Worm (Caenorhabditis elegans) whole organism, L4 larva: ENCODE data around the gene msp-3.

Source experiments
- D1046.2 ChIP-seq: fragments of 200-800 bp; sonication (Bioruptor generic); IDR thresholded peaks from 2 replicates; pipeline ENCODE4 v1.3.6; 2022; ENCODE audit warnings: missing genetic modification characterization, missing compliant biosample characterization
- F10B5.3 ChIP-seq: sonication (generic microtip); optimal IDR thresholded peaks from 2 replicates; lab custom pipeline; 2016; ENCODE audit warnings: mild to moderate bottlenecking, missing genetic modification characterization, missing compliant biosample characterization
- F44E2.7 ChIP-seq: fragments of 200-800 bp; sonication (Bioruptor generic); IDR thresholded peaks from 2 replicates; pipeline ENCODE4 v2.1.2; 2022; ENCODE audit warnings: missing genetic modification characterization, missing compliant biosample characterization
- T20F7.1 ChIP-seq: fragments of 200-800 bp; sonication (Bioruptor generic); optimal IDR thresholded peaks from 2 replicates; lab custom pipeline; 2018; ENCODE audit warnings: mild to moderate bottlenecking, missing genetic modification characterization, missing compliant biosample characterization
- Y48G9A.11 ChIP-seq: fragments of 200-800 bp; sonication (Bioruptor generic); IDR thresholded peaks from 2 replicates; pipeline ENCODE4 v1.3.6; 2022; ENCODE audit warnings: missing genetic modification reagents, missing genetic modification characterization, missing compliant biosample characterization
- Y5F2A.4 ChIP-seq: fragments of 200-800 bp; sonication (Bioruptor generic); optimal IDR thresholded peaks from 2 replicates; lab custom pipeline; 2018; ENCODE audit warnings: mild to moderate bottlenecking, missing genetic modification characterization, missing compliant biosample characterization
- aha-1 ChIP-seq: fragments of 150-350 bp; peaks from one replicate; lab custom pipeline; 2014; ENCODE audit warnings: missing biosample characterization, missing genetic modification characterization
- ama-1 ChIP-seq: fragments of 150-350 bp; optimal IDR thresholded peaks from 2 replicates; lab custom pipeline; 2014; ENCODE audit warnings: inconsistent platforms, mixed read lengths
- attf-4 ChIP-seq: sonication (generic microtip); optimal IDR thresholded peaks from 3 replicates; lab custom pipeline; 2017; ENCODE audit warnings: missing biosample characterization, missing genetic modification characterization
- ceh-20 ChIP-seq: fragments of 200-800 bp; sonication (Bioruptor generic); IDR thresholded peaks from 2 replicates; pipeline ENCODE4 v1.3.6; 2022; ENCODE audit warnings: missing genetic modification reagents, missing genetic modification characterization, missing compliant biosample characterization
- ceh-32 ChIP-seq: sonication (generic microtip); optimal IDR thresholded peaks from 2 replicates; lab custom pipeline; 2016; ENCODE audit warnings: mild to moderate bottlenecking, missing genetic modification characterization, missing compliant biosample characterization; ENCODE audit not compliant: poor library complexity
- ceh-62 ChIP-seq: sonication (generic microtip); optimal IDR thresholded peaks from 2 replicates; lab custom pipeline; 2017; ENCODE audit warnings: missing biosample characterization, missing genetic modification characterization
- daf-12 ChIP-seq: fragments of 150-350 bp; optimal IDR thresholded peaks from 2 replicates; lab custom pipeline; 2014; ENCODE audit warnings: missing biosample characterization, missing genetic modification reagents, missing genetic modification characterization
- daf-19 ChIP-seq: fragments of 200-800 bp; sonication (Bioruptor generic); conservative IDR thresholded peaks from 2 replicates; pipeline ENCODE4 v1.3.6; 2022; ENCODE audit warnings: missing genetic modification characterization, missing compliant biosample characterization
- egl-27 ChIP-seq: sonication (generic microtip); optimal IDR thresholded peaks from 3 replicates; lab custom pipeline; 2017; ENCODE audit warnings: missing biosample characterization, missing genetic modification reagents, missing genetic modification characterization
- hlh-11 ChIP-seq: fragments of 200-800 bp; sonication (Bioruptor generic); optimal IDR thresholded peaks from 2 replicates; lab custom pipeline; 2018; ENCODE audit warnings: mild to moderate bottlenecking, missing genetic modification characterization, missing compliant biosample characterization
- hlh-30 ChIP-seq: sonication (generic microtip); optimal IDR thresholded peaks from 2 replicates; lab custom pipeline; 2017; ENCODE audit warnings: antibody characterized with exemption, mild to moderate bottlenecking, missing genetic modification characterization, missing compliant biosample characterization; ENCODE audit not compliant: insufficient read depth
- lin-29 ChIP-seq: fragments of 200-800 bp; sonication (Bioruptor generic); IDR thresholded peaks from 2 replicates; pipeline ENCODE4 v1.3.6; 2022; ENCODE audit warnings: missing genetic modification reagents, missing genetic modification characterization, missing compliant biosample characterization
- lir-3 ChIP-seq: sonication (generic microtip); optimal IDR thresholded peaks from 2 replicates; lab custom pipeline; 2016; ENCODE audit warnings: mild to moderate bottlenecking, missing genetic modification characterization, missing compliant biosample characterization
- lsy-2 ChIP-seq, 2 experiments: fragments of 150-350 bp in 1 of 2; sonication (generic microtip) in 1 of 2; optimal IDR thresholded peaks; 2 replicates each; lab custom pipeline; 2014 to 2017; ENCODE audit warnings: missing biosample characterization in 2 of 2, missing genetic modification characterization in 2 of 2
- mdt-29 ChIP-seq: fragments of 200-800 bp; sonication (Bioruptor generic); IDR thresholded peaks from 2 replicates; pipeline ENCODE4 v1.3.6; 2022; ENCODE audit warnings: missing genetic modification reagents, missing genetic modification characterization, missing compliant biosample characterization
- mxl-2 ChIP-seq: fragments of 200-800 bp; sonication (Bioruptor generic); conservative IDR thresholded peaks from 2 replicates; pipeline ENCODE4 v1.3.6; 2022; ENCODE audit warnings: missing genetic modification reagents, missing genetic modification characterization, missing compliant biosample characterization
- nhr-102 ChIP-seq: sonication (generic microtip); optimal IDR thresholded peaks from 2 replicates; lab custom pipeline; 2016; ENCODE audit warnings: mild to moderate bottlenecking, missing genetic modification characterization, moderate library complexity, missing compliant biosample characterization
- nhr-11 ChIP-seq: fragments of 150-350 bp; optimal IDR thresholded peaks from 2 replicates; lab custom pipeline; 2014; ENCODE audit warnings: missing biosample characterization, missing genetic modification characterization
- nhr-28 ChIP-seq: fragments of 150-350 bp; optimal IDR thresholded peaks from 2 replicates; lab custom pipeline; 2014; ENCODE audit warnings: missing biosample characterization, missing genetic modification characterization
- spr-1 ChIP-seq: sonication (generic microtip); optimal IDR thresholded peaks from 2 replicates; lab custom pipeline; 2016; ENCODE audit warnings: mild to moderate bottlenecking, missing genetic modification characterization, missing compliant biosample characterization
- spr-3 ChIP-seq: fragments of 200-800 bp; sonication (Bioruptor generic); optimal IDR thresholded peaks from 2 replicates; lab custom pipeline; 2018; ENCODE audit warnings: mild to moderate bottlenecking, missing genetic modification characterization, missing compliant biosample characterization
- unc-62 ChIP-seq, 3 experiments: fragments of 150-350 bp in 1 of 3; sonication (generic microtip); optimal IDR thresholded peaks in 2 of 3; peaks in 1 of 3; 1 replicate in 1 of 3; 2 replicates in 2 of 3; lab custom pipeline; 2014 to 2017; ENCODE audit warnings: missing biosample characterization in 3 of 3, missing genetic modification characterization in 3 of 3, missing genetic modification reagents in 3 of 3, missing genotype in 1 of 3
- zfp-3 ChIP-seq: fragments of 200-800 bp; sonication (Bioruptor generic); conservative IDR thresholded peaks from 2 replicates; pipeline ENCODE4 v1.3.6; 2022; ENCODE audit warnings: missing genetic modification reagents, missing genetic modification characterization, missing compliant biosample characterization
- ztf-7 ChIP-seq: fragments of 150-350 bp; optimal IDR thresholded peaks from 2 replicates; lab custom pipeline; 2014; ENCODE audit warnings: missing biosample characterization, missing genetic modification characterization

The msp-3 gene

DNA sequence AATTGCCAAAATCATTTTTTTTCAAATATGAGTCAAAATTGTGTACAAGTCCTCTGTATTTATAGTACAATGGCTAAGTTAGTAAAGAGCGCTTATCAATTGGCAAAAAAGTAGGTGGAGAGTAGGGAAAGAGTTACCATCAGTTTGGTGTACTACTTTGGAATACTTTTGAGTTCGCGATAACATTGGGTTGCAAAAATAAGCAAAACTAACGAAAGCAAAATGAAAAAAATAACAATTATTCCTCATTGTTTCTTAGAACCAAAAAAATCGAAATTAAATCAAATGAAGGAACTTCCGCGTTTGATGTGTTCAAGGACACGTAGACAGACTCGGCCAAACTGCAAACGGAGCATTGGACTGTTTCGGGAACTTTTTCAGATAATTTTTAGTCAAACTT, 29.3 kb downstream of the msp-3 start, which contains the start of gene C27D9.2:
TSS of gene C27D9.2 (minus strand) at position 101 of the 400 bp plus-strand sequence.
- no peak for TF ChIP-seq daf-12
- no peak for TF ChIP-seq unc-62 (GFP tag; optimal IDR thresholded peaks at IDR 0.05 in 1 of 2; lab: Kevin White, UChicago)
- TF ChIP-seq unc-62 (tag; optimal IDR thresholded peaks at IDR 0.05; lab: Kevin White, UChicago): no peak
- no peak for TF ChIP-seq nhr-11 (tag; lab: Kevin White, UChicago)
- no peak for TF ChIP-seq ama-1 (lab: Kevin White, UChicago)
- TF ChIP-seq F10B5.3 (tag; lab: Kevin White, UChicago): no peak

DNA sequence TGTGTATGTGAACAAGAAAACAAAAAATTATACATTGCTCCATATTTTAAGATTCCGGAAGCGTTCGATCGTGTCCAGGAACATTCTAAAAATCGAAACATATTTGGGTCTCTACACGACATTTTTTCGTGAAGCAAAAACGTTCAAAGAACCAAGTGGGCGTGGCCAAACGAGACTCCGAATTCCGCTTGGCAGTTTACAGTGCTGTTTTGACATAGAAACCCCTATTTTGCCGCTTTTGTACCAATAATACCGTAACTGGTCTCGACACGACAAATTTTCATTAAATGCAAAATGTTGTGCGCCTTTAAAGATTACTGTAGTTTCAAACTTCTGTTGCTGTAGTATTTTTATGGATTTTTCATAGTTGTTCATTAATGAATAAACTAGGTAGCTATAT, 30.4 kb downstream of the msp-3 start:
- TF ChIP-seq lin-29 (GFP tag; lab: Robert Waterston, UW) (no peak), spr-3 (peak; percentile 15), daf-19 (GFP tag; lab: Robert Waterston, UW) (no peak), Y48G9A.11 (GFP tag; lab: Robert Waterston, UW) (peak; percentile 76), T20F7.1 (peak; percentile 37), spr-1 (tag; lab: Kevin White, UChicago) (peak; percentile 75), F44E2.7 (no peak), zfp-3 (no peak), egl-27 (tag; lab: Kevin White, UChicago) (no peak), attf-4 (no peak)
- TF ChIP-seq, all 104 proteins: peak for 4

DNA sequence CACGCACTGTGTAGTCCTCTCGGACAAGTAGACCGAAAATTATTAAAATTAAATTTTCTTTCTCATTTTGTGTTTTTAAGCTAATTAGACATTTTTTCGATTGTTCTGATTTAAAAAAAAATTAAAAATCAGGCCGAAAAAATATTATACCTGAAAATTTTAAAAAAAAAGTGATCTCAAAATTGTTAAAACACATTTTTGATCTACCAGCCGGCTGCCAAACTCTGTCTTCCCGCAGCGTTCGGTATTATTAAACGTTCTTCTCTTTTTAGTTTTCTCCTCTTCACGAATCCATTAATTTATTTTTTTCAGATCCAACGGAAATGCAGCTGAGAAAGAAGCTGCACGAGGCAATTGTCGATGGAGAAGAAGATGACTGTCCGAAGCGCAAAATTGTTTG, 32.9 kb downstream of the msp-3 start, which contains the start of gene C27D9.1:
TSS of gene C27D9.1 (plus strand) at position 281 of the 400 bp plus-strand sequence.
- TF ChIP-seq spr-1 (tag; lab: Kevin White, UChicago) (no peak), aha-1 (tag; lab: Kevin White, UChicago) (peak; percentile 57), ceh-62 (tag; lab: Kevin White, UChicago) (no peak), unc-62 (GFP tag; optimal IDR thresholded peaks at IDR 0.05 in 1 of 2; lab: Kevin White, UChicago) (no peak), unc-62 (tag; optimal IDR thresholded peaks at IDR 0.05; lab: Kevin White, UChicago) (no peak)

DNA sequence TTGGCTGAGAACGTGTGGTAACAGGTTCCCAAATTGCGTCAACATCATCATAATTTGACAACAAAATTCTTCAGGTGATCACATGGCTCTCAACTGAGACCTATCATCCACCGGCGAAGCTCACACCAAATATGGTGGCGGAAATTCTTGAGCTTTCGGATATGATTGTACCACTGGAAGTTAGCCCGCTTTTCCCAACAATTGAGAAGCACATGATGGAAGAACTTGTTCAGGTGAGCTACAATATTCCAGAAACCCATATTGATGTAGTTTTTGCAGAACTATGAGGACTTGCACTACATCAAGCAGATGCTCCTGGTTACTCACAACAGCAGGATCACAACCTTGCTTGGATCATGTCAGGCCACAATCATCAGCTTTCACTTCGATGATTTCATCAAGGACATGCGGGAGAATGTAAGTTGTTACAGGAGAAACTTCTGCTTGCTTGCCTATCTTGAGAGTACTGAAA, 33.8 kb downstream of the msp-3 start, which contains the start of gene F41C3.1:
TSS of gene F41C3.1 (plus strand) at position 51 of the 472 bp plus-strand sequence.
- TF ChIP-seq mxl-2 (no peak), unc-62 (GFP tag; optimal IDR thresholded peaks at IDR 0.05 in 1 of 2; lab: Kevin White, UChicago) (peak in 1 of 2 experiments; percentile 96), unc-62 (tag; optimal IDR thresholded peaks at IDR 0.05; lab: Kevin White, UChicago) (no peak)

DNA sequence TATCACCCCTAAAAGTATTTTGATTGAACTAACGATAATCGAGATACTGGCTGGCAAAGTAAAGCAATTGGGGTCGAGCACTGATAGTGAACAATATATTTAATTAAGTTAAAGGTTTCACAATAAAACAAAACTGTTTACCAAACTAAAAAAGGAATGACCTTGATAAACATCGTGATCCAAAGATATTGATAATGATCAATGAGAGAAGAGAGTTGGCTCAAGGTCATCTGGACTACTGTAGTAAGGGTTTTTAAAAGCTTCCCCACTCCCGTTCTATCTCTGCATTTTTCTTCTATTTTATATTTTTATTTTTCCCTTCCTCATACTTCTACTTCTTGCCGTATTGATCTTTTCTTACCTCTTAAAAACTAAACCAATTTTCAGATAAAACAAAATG, 36.5 kb downstream of the msp-3 start, which contains the start of gene F41C3.2:
TSS of gene F41C3.2 (plus strand) at position 388 of the 400 bp plus-strand sequence.
- peak in 1 of 2 experiments; percentile 30 for TF ChIP-seq lsy-2 (tag; optimal IDR thresholded peaks at IDR 0.05; lab: Kevin White, UChicago)
- no peak for TF ChIP-seq ztf-7 (tag; lab: Kevin White, UChicago)
- peak; percentile 8 for TF ChIP-seq nhr-28 (tag; lab: Kevin White, UChicago)

DNA sequence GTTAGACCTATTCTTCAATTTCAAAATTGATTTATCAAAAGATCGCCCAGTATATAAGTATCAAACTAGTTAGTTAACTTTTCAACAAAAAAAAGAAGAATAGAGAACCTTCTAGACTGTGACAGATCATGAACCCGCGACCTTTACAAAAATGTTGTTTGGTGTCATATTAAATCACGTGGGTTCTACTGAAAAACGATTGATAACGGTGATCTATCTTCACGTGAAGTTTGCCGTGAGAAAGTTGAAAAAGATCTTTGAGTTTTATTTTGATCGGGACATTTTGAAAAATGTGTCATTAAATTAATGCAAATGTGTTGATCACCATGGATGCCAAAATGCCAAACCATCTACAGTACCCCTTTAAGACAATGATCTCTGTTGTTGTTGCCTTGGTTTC, 37.7 kb downstream of the msp-3 start:
- TF ChIP-seq hlh-11 (tag; lab: Kevin White, UChicago): peak; percentile 4
- TF ChIP-seq nhr-102 (tag; lab: Kevin White, UChicago): no peak
- no peak for TF ChIP-seq spr-3
- TF ChIP-seq hlh-30 (tag; lab: Kevin White, UChicago): peak; percentile 66
- no peak for TF ChIP-seq zfp-3
- peak; percentile 64; the same call in 1 of the 2 replicates for TF ChIP-seq mdt-29 (GFP tag; lab: Robert Waterston, UW)
- TF ChIP-seq D1046.2 (GFP tag; lab: Robert Waterston, UW): no peak
- TF ChIP-seq ceh-20: 0 out of 2 replicates have a peak, but pooled peaks have one; percentile 14
- TF ChIP-seq T20F7.1: no peak
- TF ChIP-seq, all 104 proteins: peak for 4

DNA sequence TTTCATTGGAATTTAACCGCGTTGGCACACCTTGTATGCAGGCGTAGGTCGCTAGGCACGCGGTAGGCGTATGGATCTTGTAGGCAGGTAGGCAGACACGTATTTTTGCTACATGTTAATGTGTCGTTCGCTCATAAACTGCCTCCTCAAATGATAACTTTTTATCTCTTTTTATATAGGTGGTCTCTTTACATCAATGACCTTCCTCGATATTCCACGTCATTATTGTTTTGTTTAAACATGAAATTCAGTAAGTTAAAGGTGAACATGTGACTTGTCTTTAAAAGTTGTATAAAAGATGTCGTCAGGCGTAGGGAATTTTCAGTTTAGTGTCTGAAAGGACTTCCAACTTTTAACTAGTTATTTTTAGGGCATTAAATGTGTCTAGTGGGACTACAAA, 38.4 kb downstream of the msp-3 start:
- no peak for TF ChIP-seq ceh-32 (tag; lab: Kevin White, UChicago)
- TF ChIP-seq Y5F2A.4: no peak
- TF ChIP-seq hlh-30 (tag; lab: Kevin White, UChicago): peak; percentile 26
- no peak for TF ChIP-seq lir-3 (tag; lab: Kevin White, UChicago)
- TF ChIP-seq lsy-2 (tag; optimal IDR thresholded peaks at IDR 0.05; lab: Kevin White, UChicago): peak in 1 of 2 experiments; percentile 2
- TF ChIP-seq, all 104 proteins: peak for 2
